Worm (Caenorhabditis elegans): ENCODE measurements around the gene F31E9.3.

F31E9.3 gene

DNA sequence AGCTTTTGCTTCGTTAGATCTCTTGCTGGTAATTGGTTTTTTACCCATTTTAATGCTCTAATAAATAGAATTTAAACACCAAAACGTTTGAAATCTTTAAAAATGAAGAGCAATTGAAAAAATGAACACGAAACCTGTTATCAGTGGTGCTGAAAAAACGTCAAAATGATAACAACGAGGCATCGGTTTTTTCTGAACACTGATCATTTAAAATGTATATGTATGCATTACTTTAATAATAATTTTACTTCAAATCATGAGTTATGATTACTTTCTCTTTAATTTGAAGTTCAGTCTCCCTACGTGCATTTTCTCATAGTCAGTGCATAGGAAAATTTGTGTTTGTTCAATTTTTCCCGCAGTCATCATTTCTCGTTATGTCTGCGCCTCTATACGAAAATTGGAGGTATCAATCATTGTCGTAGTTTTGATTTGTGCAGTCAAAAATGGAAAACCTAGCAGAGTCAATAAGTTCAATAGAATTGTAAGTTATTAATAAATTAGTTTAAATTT is at the start of gene F31E9.3:
TSS of gene F31E9.3 (plus strand) at position 194 of the 513 bp plus-strand sequence.
- no peak for TF ChIP-seq him-1 (tag; optimal IDR thresholded peaks at IDR 0.05)

DNA sequence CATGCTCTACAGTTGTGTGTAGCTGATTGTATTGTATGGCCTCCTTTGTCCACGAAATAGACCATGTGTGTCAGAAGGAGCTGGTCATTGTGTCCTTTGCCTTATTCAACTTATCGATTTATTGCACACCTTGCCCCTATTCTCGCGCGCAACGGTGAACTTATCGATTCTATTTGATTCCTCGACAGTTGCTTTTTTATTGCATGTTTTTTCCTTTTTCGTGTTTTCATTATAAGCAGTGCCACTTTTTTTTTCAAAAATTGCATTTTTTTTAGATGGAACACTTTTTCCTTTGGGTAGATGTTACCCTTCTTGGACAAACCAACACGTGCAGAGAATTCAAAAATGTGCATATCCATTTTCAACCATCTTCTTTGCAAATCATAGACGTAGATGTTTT is 49.1 kb upstream of the F31E9.3 start, which contains the start of gene K10G4.10:
TSS of gene K10G4.10 (plus strand) at position 301 of the 400 bp plus-strand sequence.
- no peak for TF ChIP-seq him-1 (tag; optimal IDR thresholded peaks at IDR 0.05)
- TF ChIP-seq dao-5 (tag; optimal IDR thresholded peaks at IDR 0.05), result no peak
- no peak for TF ChIP-seq W03F9.2 (tag; optimal IDR thresholded peaks at IDR 0.05)

DNA sequence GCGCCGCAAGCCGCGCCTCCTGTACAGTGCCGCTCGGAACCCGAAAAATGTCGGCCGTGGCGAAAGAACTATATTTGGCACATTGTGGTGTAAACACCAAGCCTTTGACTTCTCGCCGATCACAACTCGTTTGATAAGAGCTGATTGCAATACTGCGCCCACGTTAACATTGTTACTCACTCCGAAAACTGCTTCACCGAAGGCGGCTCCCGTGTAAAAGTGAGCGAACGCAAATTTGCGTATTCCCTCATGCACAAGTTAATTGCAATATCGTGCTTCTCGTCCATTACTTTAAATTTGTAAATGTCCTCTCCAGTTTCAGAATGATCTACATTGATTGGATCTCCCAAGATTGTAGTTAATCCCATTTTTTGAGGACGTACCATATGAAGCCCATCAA is 38.2 kb upstream of the F31E9.3 start:
- no peak for TF ChIP-seq dao-5 (tag; optimal IDR thresholded peaks at IDR 0.05)
- no peak for TF ChIP-seq W03F9.2 (tag; optimal IDR thresholded peaks at IDR 0.05)
- no peak for TF ChIP-seq him-1 (tag; optimal IDR thresholded peaks at IDR 0.05)

DNA sequence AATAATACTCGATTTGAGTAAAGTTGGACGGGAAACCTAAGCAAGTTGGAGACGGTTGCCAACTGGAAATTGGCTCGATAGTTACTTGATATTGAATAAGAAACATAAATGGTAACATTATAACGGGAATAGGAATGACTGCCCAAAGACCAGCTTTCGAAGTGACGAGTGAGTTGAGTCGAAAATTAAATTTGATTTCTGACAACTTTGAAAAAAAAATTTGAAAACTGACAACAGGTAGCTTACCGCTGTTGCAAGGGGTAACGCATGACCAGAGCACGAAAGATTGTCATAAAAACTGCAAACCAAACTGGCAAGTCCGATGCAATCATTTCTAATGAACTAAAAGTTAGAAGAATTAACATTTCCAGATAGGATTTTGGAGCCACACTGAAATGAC is 29.6 kb upstream of the F31E9.3 start:
- TF ChIP-seq him-1 (tag; optimal IDR thresholded peaks at IDR 0.05) (no peak), W03F9.2 (tag; optimal IDR thresholded peaks at IDR 0.05) (no peak), dao-5 (tag; optimal IDR thresholded peaks at IDR 0.05) (no peak)

DNA sequence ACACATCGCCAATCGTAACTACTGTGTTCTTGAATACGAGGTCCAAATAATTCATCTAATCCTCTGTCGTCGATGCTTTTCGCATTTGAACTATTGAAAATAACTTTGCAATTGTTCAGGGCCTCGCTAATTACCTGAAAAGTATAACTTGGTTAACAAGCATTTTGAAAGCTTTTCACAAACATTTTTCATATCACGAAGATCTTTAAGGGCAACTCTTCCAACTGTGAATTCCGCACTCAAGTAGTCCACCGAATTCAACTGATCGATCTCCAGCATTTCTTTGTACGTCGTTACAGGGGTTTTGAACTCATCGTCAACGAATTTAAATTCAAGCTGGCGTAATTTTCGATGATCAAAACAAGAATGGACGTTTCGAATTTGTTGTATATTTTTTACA is 25.9 kb upstream of the F31E9.3 start:
- TF ChIP-seq dao-5 (tag; optimal IDR thresholded peaks at IDR 0.05) (no peak), him-1 (tag; optimal IDR thresholded peaks at IDR 0.05) (no peak), W03F9.2 (tag; optimal IDR thresholded peaks at IDR 0.05) (no peak)

DNA sequence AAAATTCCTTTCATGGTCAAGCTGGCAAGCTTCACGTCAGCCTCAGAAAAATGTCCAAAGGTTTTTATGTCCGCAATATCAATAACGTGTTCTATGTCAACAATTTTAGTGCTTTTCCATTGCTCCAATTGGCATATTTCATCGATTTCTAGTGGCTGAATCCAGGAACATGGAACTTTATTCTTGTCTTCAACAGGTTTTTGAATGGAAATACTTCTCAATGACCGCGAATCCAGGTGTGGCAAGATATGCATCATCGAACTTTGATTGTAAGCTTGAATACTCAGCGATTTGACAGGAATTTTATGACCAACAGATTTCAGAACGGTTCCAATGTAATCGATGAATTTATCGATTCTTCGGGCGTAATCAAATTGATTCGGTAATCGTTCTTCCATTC is 23.7 kb upstream of the F31E9.3 start:
- TF ChIP-seq dao-5 (tag; optimal IDR thresholded peaks at IDR 0.05) (no peak), W03F9.2 (tag; optimal IDR thresholded peaks at IDR 0.05) (no peak), him-1 (tag; optimal IDR thresholded peaks at IDR 0.05) (no peak)

DNA sequence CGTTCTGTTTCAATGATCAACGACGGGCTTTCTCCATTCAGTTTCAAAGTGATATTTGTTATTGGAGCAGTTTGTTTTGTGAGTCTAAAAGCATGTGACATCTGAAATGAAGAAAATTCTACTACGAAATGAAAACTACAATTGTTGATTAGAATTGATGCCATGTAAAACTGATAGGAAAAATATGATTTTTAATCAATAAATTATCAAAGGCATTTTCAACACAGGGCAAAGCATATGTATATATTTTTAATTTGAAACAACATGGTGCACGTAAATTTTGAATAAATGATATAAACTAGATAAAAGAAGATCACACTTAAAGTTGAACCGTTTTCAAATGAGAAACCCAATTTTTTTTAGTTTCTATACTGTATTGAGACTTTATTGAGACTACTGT is 21.0 kb upstream of the F31E9.3 start, which contains the start of gene K10G4.5:
TSS of gene K10G4.5 (minus strand) at position 101 of the 400 bp plus-strand sequence.
- TF ChIP-seq W03F9.2 (tag; optimal IDR thresholded peaks at IDR 0.05) (no peak), dao-5 (tag; optimal IDR thresholded peaks at IDR 0.05) (no peak), him-1 (tag; optimal IDR thresholded peaks at IDR 0.05) (no peak)

DNA sequence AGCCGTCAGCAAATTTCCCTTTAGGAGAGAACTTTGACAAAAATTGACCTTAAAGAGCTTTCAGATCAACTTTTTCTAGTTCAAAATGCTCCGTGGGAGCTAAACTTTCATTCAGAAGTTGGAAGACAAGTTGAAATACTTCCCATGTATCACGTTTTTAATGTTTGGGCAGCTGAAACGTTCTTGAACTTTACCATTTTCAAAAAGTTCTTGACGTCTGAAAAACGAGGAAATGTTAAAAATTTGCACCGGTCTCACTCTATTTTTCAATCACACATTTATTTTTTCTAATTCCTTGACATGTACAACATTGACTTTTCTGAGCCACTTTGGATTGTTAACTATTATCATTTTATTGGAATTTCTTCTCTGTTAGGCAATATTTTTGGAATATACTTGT is 19.6 kb upstream of the F31E9.3 start, which contains the start of gene sri-70:
TSS of gene sri-70 (plus strand) at position 301 of the 400 bp plus-strand sequence.
- TF ChIP-seq him-1 (tag; optimal IDR thresholded peaks at IDR 0.05) (no peak), dao-5 (tag; optimal IDR thresholded peaks at IDR 0.05) (no peak), W03F9.2 (tag; optimal IDR thresholded peaks at IDR 0.05) (no peak)

DNA sequence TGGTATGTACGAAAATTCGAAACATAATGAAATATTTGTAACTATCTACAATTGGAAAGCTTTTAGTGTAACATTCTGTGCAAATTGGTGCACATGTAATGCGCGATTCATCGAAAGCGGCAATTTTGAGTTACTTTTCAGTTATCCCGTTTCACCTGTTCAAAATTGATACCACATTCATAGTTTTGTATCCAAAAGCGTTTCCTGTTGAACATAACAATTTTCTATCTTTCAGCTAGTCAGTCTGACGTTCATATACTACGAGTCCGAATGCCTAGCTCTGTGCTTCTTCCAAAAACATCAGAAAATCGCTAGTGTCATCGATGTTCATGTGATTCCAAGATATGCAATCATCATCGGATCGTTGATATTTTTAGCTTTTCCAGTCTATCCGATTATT is 19.0 kb upstream of the F31E9.3 start:
- TF ChIP-seq him-1 (tag; optimal IDR thresholded peaks at IDR 0.05) (no peak), dao-5 (tag; optimal IDR thresholded peaks at IDR 0.05) (no peak), W03F9.2 (tag; optimal IDR thresholded peaks at IDR 0.05) (no peak)

DNA sequence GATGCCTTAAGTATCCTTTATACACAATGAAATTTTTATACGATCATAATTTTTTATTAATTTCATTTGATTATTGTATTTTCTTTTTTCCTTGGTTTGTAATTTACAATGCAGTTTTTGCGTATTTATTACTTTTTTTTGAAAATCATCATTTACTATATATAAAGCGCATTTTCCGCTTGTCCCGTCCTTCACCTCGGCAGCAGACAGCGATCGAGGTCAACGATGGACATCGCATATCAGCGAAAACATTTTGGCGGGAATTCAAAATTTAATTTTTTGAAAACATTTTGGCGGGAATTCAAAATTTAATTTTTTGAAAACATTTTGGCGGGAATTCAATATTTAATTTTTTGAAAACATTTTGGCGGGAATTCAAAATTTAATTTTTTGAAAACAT is 14.5 kb upstream of the F31E9.3 start:
- TF ChIP-seq him-1 (tag; optimal IDR thresholded peaks at IDR 0.05), result no peak
- TF ChIP-seq dao-5 (tag; optimal IDR thresholded peaks at IDR 0.05), result no peak
- no peak for TF ChIP-seq W03F9.2 (tag; optimal IDR thresholded peaks at IDR 0.05)

DNA sequence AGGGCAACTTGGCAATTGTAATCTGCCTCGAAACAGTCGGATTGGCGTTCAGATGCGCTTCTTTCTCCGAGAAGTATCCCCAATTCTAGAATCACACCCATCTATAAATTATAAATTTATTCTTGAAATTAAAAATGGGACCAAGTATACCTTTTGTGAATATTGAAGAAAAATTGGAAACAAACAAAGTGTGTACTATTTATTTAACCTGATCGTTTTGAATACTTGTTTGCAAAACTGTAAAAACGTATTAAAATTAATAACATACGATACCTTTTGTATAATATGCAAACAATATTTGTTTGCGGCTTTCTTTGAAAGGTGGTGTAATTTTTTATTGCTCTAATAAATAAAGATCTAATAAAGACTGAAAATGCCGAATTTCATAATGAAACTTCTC is 10.0 kb upstream of the F31E9.3 start, which contains the start of gene Y61B8B.3:
TSS of gene Y61B8B.3 (minus strand) at position 101 of the 400 bp plus-strand sequence.
- TF ChIP-seq W03F9.2 (tag; optimal IDR thresholded peaks at IDR 0.05) (no peak), dao-5 (tag; optimal IDR thresholded peaks at IDR 0.05) (no peak), him-1 (tag; optimal IDR thresholded peaks at IDR 0.05) (no peak)

DNA sequence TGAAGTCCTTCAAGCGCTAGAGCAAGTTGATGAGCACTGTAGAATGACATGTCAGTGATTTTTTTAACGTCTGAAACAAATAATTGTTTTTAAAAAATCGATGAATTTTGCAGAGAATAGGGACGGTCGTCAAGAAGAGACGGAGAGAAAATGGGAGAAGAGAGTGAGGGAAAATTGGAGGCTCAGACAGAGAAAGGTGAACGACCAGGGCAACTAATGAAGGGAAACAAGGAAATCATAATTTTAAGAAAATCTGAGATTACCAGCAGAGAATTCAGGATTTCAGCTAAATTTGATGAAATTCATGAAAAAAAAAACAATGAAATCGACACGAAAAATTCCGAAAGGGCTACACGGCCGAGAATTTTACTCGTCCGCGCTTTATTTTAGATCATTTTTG is 7.3 kb upstream of the F31E9.3 start, which contains the start of gene F31E9.6:
TSS of gene F31E9.6 (minus strand) at position 91 of the 400 bp plus-strand sequence.
- no peak for TF ChIP-seq him-1 (tag; optimal IDR thresholded peaks at IDR 0.05)
- no peak for TF ChIP-seq W03F9.2 (tag; optimal IDR thresholded peaks at IDR 0.05)
- TF ChIP-seq dao-5 (tag; optimal IDR thresholded peaks at IDR 0.05), result no peak

DNA sequence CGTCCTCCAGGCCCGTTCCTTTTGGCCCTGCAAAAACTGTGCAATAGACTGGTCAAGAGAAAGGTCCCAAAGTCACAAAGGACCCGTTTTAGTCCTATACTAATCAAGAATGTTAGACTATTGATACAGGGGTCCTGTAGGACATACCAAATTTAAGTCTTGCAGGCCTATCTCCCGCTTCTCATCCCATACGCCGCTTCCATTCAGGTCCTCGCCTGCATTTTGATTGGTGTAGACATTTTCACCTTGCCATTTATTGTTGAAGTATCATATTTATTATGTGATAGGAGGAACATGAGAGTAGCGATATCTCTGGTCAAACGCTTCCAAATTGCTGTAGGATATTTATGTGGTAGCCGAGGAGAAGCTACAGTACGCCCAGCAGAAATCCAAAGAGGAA is 5.1 kb upstream of the F31E9.3 start:
- TF ChIP-seq him-1 (tag; optimal IDR thresholded peaks at IDR 0.05) (no peak), dao-5 (tag; optimal IDR thresholded peaks at IDR 0.05) (no peak), W03F9.2 (tag; optimal IDR thresholded peaks at IDR 0.05) (no peak)

DNA sequence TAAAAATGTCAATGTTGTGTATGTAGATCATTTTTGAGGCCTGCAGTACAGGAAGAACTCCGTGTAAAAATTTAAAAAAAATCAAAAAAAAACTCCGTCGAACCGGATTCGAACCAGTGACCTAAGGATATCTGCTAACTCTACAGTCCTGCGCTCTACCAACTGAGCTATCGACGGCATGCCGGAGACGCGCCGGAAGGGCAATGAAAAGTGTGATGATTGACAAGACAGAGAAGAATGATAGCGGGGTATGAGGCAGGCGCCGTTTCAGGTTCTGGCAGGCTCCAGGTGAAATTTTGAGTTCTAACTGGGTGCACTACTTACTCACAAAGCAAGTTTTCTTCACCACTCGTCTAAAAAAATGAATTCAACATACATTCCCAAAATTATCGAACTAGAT is 4.6 kb upstream of the F31E9.3 start, which contains the start of gene srz-58:
TSS of gene srz-58 (plus strand) at position 362 of the 400 bp plus-strand sequence.
- no peak for TF ChIP-seq dao-5 (tag; optimal IDR thresholded peaks at IDR 0.05)
- TF ChIP-seq him-1 (tag; optimal IDR thresholded peaks at IDR 0.05), result no peak
- no peak for TF ChIP-seq W03F9.2 (tag; optimal IDR thresholded peaks at IDR 0.05)

DNA sequence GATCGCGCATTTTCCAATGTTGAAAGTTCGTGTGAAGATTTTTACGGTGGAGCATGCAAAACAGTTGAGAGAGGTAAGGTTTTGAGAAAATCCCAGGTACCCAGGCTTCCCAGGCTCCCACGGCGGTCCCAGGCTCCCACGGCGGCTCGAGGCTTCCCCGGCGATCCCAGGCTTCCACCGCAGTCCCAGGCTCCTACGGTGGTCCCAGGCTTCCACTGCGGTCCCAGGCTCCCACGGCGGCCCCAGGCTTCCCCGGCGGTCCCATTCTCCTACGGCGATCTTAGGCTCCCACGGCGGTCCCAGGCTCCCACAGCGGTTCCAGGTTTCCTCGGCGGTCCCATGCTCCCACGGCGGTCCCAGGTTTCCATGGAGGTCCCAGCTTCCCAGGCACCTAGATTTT is 1.5 kb downstream of the F31E9.3 start:
- TF ChIP-seq W03F9.2 (tag; optimal IDR thresholded peaks at IDR 0.05), result no peak
- no peak for TF ChIP-seq him-1 (tag; optimal IDR thresholded peaks at IDR 0.05)
- no peak for TF ChIP-seq dao-5 (tag; optimal IDR thresholded peaks at IDR 0.05)
